Worm (Caenorhabditis elegans) whole organism, young adult: ENCODE data around the gene C29F9.9.

Experiments used
- F57A8.1 ChIP-seq: fragments of 200-800 bp; sonication (Bioruptor generic); optimal IDR thresholded peaks from 2 replicates; lab custom pipeline; 2018; ENCODE audit warnings: mild to moderate bottlenecking, missing genetic modification characterization, moderate library complexity, missing compliant biosample characterization
- ccch-3 ChIP-seq: fragments of 200-800 bp; sonication (Bioruptor generic); optimal IDR thresholded peaks from 2 replicates; lab custom pipeline; 2018; ENCODE audit warnings: mild to moderate bottlenecking, missing genetic modification characterization, missing compliant biosample characterization
- dpl-1 ChIP-seq: fragments of 150-350 bp; optimal IDR thresholded peaks from 2 replicates; lab custom pipeline; 2014; ENCODE audit warnings: missing biosample characterization, missing genetic modification reagents, missing genetic modification characterization
- efl-1 ChIP-seq: fragments of 150-350 bp; optimal IDR thresholded peaks from 2 replicates; lab custom pipeline; 2014; ENCODE audit warnings: missing biosample characterization, missing genetic modification reagents, missing genetic modification characterization
- ets-4 ChIP-seq: fragments of 200-800 bp; sonication (Bioruptor generic); optimal IDR thresholded peaks from 2 replicates; lab custom pipeline; 2018; ENCODE audit warnings: mild to moderate bottlenecking, missing genetic modification characterization, missing compliant biosample characterization
- hlh-12 ChIP-seq: sonication (generic microtip); optimal IDR thresholded peaks from 2 replicates; lab custom pipeline; 2016; ENCODE audit warnings: missing genetic modification characterization, missing compliant biosample characterization
- let-526 ChIP-seq: fragments of 200-800 bp; sonication (Bioruptor generic); IDR thresholded peaks from 2 replicates; pipeline ENCODE4 v1.3.6; 2022; ENCODE audit warnings: missing genetic modification reagents, missing genetic modification characterization, missing compliant biosample characterization
- let-607 ChIP-seq, 2 experiments: fragments of 200-800 bp in 1 of 2; sonication (Bioruptor generic) in 1 of 2; sonication (generic microtip) in 1 of 2; optimal IDR thresholded peaks; 2 replicates each; lab custom pipeline; 2016 to 2018; ENCODE audit warnings: mild to moderate bottlenecking in 2 of 2, missing compliant biosample characterization in 2 of 2, missing genetic modification characterization in 2 of 2, moderate library complexity in 2 of 2, missing genotype in 1 of 2
- lin-40 ChIP-seq: sonication (generic microtip); optimal IDR thresholded peaks from 2 replicates; lab custom pipeline; 2016; ENCODE audit warnings: missing genetic modification characterization, mild to moderate bottlenecking, missing compliant biosample characterization, missing genotype, missing genetic modification reagents
- mcd-1 ChIP-seq: fragments of 200-800 bp; sonication (Bioruptor generic); IDR thresholded peaks from 2 replicates; pipeline ENCODE4 v1.3.6; 2022; ENCODE audit warnings: missing genetic modification reagents, missing genetic modification characterization, missing compliant biosample characterization
- repo-1 ChIP-seq: sonication (generic microtip); optimal IDR thresholded peaks from 2 replicates; lab custom pipeline; 2017; ENCODE audit warnings: mild to moderate bottlenecking, missing genetic modification characterization, missing compliant biosample characterization
- sptf-2 ChIP-seq: fragments of 200-800 bp; sonication (Bioruptor generic); optimal IDR thresholded peaks from 2 replicates; lab custom pipeline; 2018; ENCODE audit warnings: mild to moderate bottlenecking, missing genetic modification characterization, missing compliant biosample characterization
- unc-62 ChIP-seq: fragments of 150-350 bp; optimal IDR thresholded peaks from 2 replicates; lab custom pipeline; 2014; ENCODE audit warnings: missing biosample characterization, missing genetic modification reagents, missing genetic modification characterization

DNA sequence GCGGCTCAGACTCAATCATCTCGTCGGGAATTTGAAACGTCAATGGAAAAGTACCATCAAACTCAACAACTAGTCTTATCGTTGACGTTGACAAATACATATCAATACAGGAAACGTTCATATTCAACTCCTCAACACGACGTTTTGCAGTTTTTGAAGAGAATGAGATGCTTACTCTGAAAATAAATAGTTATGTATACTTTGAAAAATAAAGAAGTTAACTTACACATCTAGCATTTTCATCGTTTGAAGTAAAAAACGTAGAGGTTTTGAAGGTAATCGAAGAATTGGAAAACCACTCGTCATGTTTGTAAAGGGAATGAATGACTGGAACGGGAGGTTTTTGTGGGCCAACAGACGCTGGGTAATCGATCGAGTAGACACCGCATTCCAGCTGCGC is 42.2 kb upstream of the C29F9.9 start, which contains the start of gene fbxb-81:
- no peak for TF ChIP-seq let-607 (tag; optimal IDR thresholded peaks at IDR 0.05; lab: Kevin White, UChicago)
- no peak for TF ChIP-seq efl-1
- no peak for TF ChIP-seq let-526 (GFP tag; lab: Robert Waterston, UW)
- no peak for TF ChIP-seq repo-1 (tag; lab: Kevin White, UChicago)
- TF ChIP-seq ccch-3 (GFP tag; lab: Kevin White, UChicago) = no peak
- TF ChIP-seq F57A8.1 (GFP tag; lab: Kevin White, UChicago) = no peak
- TF ChIP-seq lin-40 (tag; lab: Kevin White, UChicago) = no peak
- no peak for TF ChIP-seq hlh-12
- TF ChIP-seq unc-62 = no peak
- no peak for TF ChIP-seq ets-4 (GFP tag; lab: Kevin White, UChicago)
- TF ChIP-seq sptf-2 (GFP tag; lab: Kevin White, UChicago) = no peak
- no peak for TF ChIP-seq dpl-1
- TF ChIP-seq mcd-1 (GFP tag; lab: Robert Waterston, UW) = no peak
